Fruit fly (Drosophila melanogaster): ENCODE measurements around the gene mesh.
A peak's percentile ranks its signal among the peaks of the same experiment; 100 is the strongest.

Gene mesh

DNA sequence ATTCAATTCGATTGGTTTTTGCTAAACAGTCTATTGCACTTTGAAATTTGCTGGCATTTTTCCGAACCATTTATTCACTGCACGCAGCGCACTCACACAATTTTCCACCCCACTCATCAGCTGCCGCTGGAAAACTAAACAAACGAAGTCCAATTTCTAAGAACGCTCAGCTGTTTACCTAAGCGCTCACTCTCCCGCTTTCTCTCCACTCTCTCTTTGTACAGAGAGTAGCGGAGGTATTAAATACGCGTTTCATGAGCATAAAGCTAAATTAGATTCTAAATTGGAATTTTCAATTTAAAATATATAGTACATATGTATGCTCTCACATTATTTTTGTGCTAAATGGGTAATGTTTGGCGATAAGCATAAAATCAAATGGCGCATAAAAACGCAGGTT is 26.6 kb downstream of the mesh start, which contains the start of gene stops (continued):
- peak; percentile 50 for TF ChIP-seq CG6254 (GFP tag; optimal IDR thresholded peaks at IDR 0.05)
- no peak for TF ChIP-seq HmgD (GFP tag; optimal IDR thresholded peaks at IDR 0.05)
- TF ChIP-seq gem (tag; optimal IDR thresholded peaks at IDR 0.05), result peak; percentile 31
- TF ChIP-seq Adf1 (GFP tag; IDR thresholded peaks at IDR 0.05), result no peak
- TF ChIP-seq Jarid2 (GFP tag; optimal IDR thresholded peaks at IDR 0.05), result peak; percentile 38
- TF ChIP-seq CG11723 (GFP tag; optimal IDR thresholded peaks at IDR 0.05), result peak; percentile 22
- peak; percentile 34 for TF ChIP-seq CG1529 (GFP tag; optimal IDR thresholded peaks at IDR 0.05)
- TF ChIP-seq seq (GFP tag; IDR thresholded peaks at IDR 0.05), result peak; percentile 20; the same call in 1 of the 2 replicates
- TF ChIP-seq CG6791 (GFP tag; IDR thresholded peaks at IDR 0.05; ENCODE audit: partially characterized antibody), result no peak
- TF ChIP-seq CG6813 (GFP tag; optimal IDR thresholded peaks at IDR 0.05), result no peak
- no peak for TF ChIP-seq Deaf1 (tag; optimal IDR thresholded peaks at IDR 0.05)
- no peak for TF ChIP-seq Aef1 (GFP tag; IDR thresholded peaks at IDR 0.05)
- TF ChIP-seq CG7987 (GFP tag; optimal IDR thresholded peaks at IDR 0.05), result peak; percentile 65
- TF ChIP-seq CG10147 (GFP tag; optimal IDR thresholded peaks at IDR 0.05), result no peak
- TF ChIP-seq CG10979 (tag; optimal IDR thresholded peaks at IDR 0.05), result no peak
- TF ChIP-seq peb (GFP tag; IDR thresholded peaks at IDR 0.05), result no peak
- TF ChIP-seq ab (GFP tag; optimal IDR thresholded peaks at IDR 0.05), result no peak
- no peak for TF ChIP-seq CG42726 (GFP tag; IDR thresholded peaks at IDR 0.05; ENCODE audit: partially characterized antibody)
- TF ChIP-seq sr (GFP tag; IDR thresholded peaks at IDR 0.05), result no peak
- TF ChIP-seq yki (optimal IDR thresholded peaks at IDR 0.05), result peak; percentile 39
- no peak for TF ChIP-seq cwo (GFP tag; optimal IDR thresholded peaks at IDR 0.05)
- TF ChIP-seq CG2678 (tag; optimal IDR thresholded peaks at IDR 0.05), result peak; percentile 67
- no peak for TF ChIP-seq Nf-YA (GFP tag; IDR thresholded peaks at IDR 0.05)
- TF ChIP-seq CG32767 (GFP tag; IDR thresholded peaks at IDR 0.05), result no peak
- TF ChIP-seq odd (GFP tag; optimal IDR thresholded peaks at IDR 0.05), result peak; percentile 19
- no peak for TF ChIP-seq grn (GFP tag; optimal IDR thresholded peaks at IDR 0.05)
- TF ChIP-seq CG12236 (GFP tag; optimal IDR thresholded peaks at IDR 0.05), result peak; percentile 40
- no peak for TF ChIP-seq CG10543 (GFP tag; optimal IDR thresholded peaks at IDR 0.05)
- no peak for TF ChIP-seq CG14860 (GFP tag; IDR thresholded peaks at IDR 0.05; ENCODE audit: partially characterized antibody)
- TF ChIP-seq CG1603 (tag; optimal IDR thresholded peaks at IDR 0.05), result peak; percentile 36
- no peak for TF ChIP-seq sim (GFP tag; IDR thresholded peaks at IDR 0.05)
- peak; percentile 34 for TF ChIP-seq kah (GFP tag; optimal IDR thresholded peaks at IDR 0.05)
- no peak for TF ChIP-seq Elba2 (GFP tag; optimal IDR thresholded peaks at IDR 0.05)
- TF ChIP-seq luna (GFP tag; optimal IDR thresholded peaks at IDR 0.05), result no peak
- no peak for TF ChIP-seq slou (GFP tag; optimal IDR thresholded peaks at IDR 0.05)
- TF ChIP-seq CG1792 (GFP tag; optimal IDR thresholded peaks at IDR 0.05), result peak; percentile 28
- no peak for TF ChIP-seq fd102C (GFP tag; optimal IDR thresholded peaks at IDR 0.05)
- no peak for TF ChIP-seq CG17328 (GFP tag; IDR thresholded peaks at IDR 0.05)
- no peak for TF ChIP-seq rib (GFP tag; IDR thresholded peaks at IDR 0.05)
- no peak for TF ChIP-seq cad (GFP tag; optimal IDR thresholded peaks at IDR 0.05)
- no peak for TF ChIP-seq fru (optimal IDR thresholded peaks at IDR 0.05)
- TF ChIP-seq lmd (GFP tag; IDR thresholded peaks at IDR 0.05), result no peak
- TF ChIP-seq lov (optimal IDR thresholded peaks at IDR 0.05), result no peak
- no peak for TF ChIP-seq lov (GFP tag; IDR thresholded peaks at IDR 0.05)
- no peak for TF ChIP-seq CG10431 (GFP tag; optimal IDR thresholded peaks at IDR 0.05)
- TF ChIP-seq CG14667 (GFP tag; IDR thresholded peaks at IDR 0.05), result no peak
- TF ChIP-seq CG30431 (GFP tag; optimal IDR thresholded peaks at IDR 0.05), result no peak
- TF ChIP-seq CG17829 (tag; optimal IDR thresholded peaks at IDR 0.05), result no peak
- peak; percentile 39 for TF ChIP-seq CG17359 (tag; optimal IDR thresholded peaks at IDR 0.05)
- no peak for TF ChIP-seq CG10959 (GFP tag; IDR thresholded peaks at IDR 0.05)
- peak; percentile 42 for TF ChIP-seq CG12942 (GFP tag; optimal IDR thresholded peaks at IDR 0.05)
- TF ChIP-seq Hmr (GFP tag; optimal IDR thresholded peaks at IDR 0.05), result peak; percentile 29
- TF ChIP-seq gt (GFP tag; IDR thresholded peaks at IDR 0.05), result no peak
